Fruit fly (Drosophila melanogaster): Measurements from ENCODE around the gene sens-2.
A peak's percentile ranks its signal among the peaks of the same experiment; 100 is the strongest.

Gene sens-2

DNA sequence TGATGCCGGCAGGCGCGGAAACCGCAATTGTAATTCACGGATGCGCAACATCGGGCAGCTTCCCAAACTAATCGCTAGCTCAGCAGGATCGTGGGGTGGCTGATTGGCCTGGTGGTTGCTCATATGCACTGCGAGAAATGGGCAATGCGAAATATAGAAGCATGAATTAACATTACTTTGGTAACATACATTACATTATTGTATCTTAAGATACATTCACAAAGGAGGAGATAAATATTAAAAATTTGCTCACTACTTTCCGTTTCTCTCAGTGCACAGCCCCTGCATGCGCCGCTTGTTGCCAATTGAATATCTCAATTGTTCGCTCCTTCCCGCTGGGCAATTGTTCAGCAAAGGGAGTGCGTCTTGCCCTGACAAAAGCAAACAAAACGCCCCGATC, 19.6 kb downstream of the sens-2 start (continued):
- TF ChIP-seq CG12299 (tag; optimal IDR thresholded peaks at IDR 0.05): peak; percentile 27
- peak; percentile 74 for TF ChIP-seq CG12391 (tag; optimal IDR thresholded peaks at IDR 0.05)
- no peak for TF ChIP-seq Hmx (GFP tag; optimal IDR thresholded peaks at IDR 0.05)
- TF ChIP-seq D (optimal IDR thresholded peaks at IDR 0.05): no peak
- peak; percentile 93 for TF ChIP-seq D (GFP tag; optimal IDR thresholded peaks at IDR 0.05)
- TF ChIP-seq Gug (GFP tag; IDR thresholded peaks at IDR 0.05): peak; percentile 60; the same call in 2 of the 4 replicates
- no peak for TF ChIP-seq Adf1 (GFP tag; IDR thresholded peaks at IDR 0.05)
- no peak for TF ChIP-seq nom (GFP tag; optimal IDR thresholded peaks at IDR 0.05)
- TF ChIP-seq CG11085 (GFP tag; IDR thresholded peaks at IDR 0.05): 0 out of 2 replicates have a peak, but pooled peaks have one; percentile 15
- TF ChIP-seq btn (GFP tag; optimal IDR thresholded peaks at IDR 0.05): peak; percentile 63
- peak in 1 of 2 experiments; percentile 29 for TF ChIP-seq tll (GFP tag; optimal IDR thresholded peaks at IDR 0.05)
- TF ChIP-seq CG11456 (GFP tag; IDR thresholded peaks at IDR 0.05): peak; percentile 62; the same call in 1 of the 3 replicates
- peak; percentile 65 for TF ChIP-seq CG3407 (GFP tag; optimal IDR thresholded peaks at IDR 0.05)
- peak; percentile 55 for TF ChIP-seq CG5180 (GFP tag; optimal IDR thresholded peaks at IDR 0.05)
- no peak for TF ChIP-seq CG1832 (GFP tag; optimal IDR thresholded peaks at IDR 0.05)
- TF ChIP-seq CG13775 (GFP tag; optimal IDR thresholded peaks at IDR 0.05): peak; percentile 63
- TF ChIP-seq NK7.1 (GFP tag; optimal IDR thresholded peaks at IDR 0.05): peak; percentile 11
- no peak for TF ChIP-seq hb (GFP tag; IDR thresholded peaks at IDR 0.05; ENCODE audit: partially characterized antibody)
- no peak for TF ChIP-seq CG6791 (GFP tag; IDR thresholded peaks at IDR 0.05; ENCODE audit: partially characterized antibody)
- TF ChIP-seq Sox102F (GFP tag; optimal IDR thresholded peaks at IDR 0.05): peak; percentile 66
- no peak for TF ChIP-seq Hr39 (optimal IDR thresholded peaks at IDR 0.05)
- peak; percentile 60; the same call in 2 of the 3 replicates for TF ChIP-seq tgo (GFP tag; IDR thresholded peaks at IDR 0.05)
- TF ChIP-seq CG7556 (GFP tag; optimal IDR thresholded peaks at IDR 0.05): peak; percentile 76
- TF ChIP-seq CG16815 (GFP tag; optimal IDR thresholded peaks at IDR 0.05): peak; percentile 80
- TF ChIP-seq Max (GFP tag; optimal IDR thresholded peaks at IDR 0.05): peak; percentile 48
- no peak for TF ChIP-seq ftz-f1 (GFP tag; optimal IDR thresholded peaks at IDR 0.05)
- peak; percentile 77 for TF ChIP-seq CG32772 (GFP tag; IDR thresholded peaks at IDR 0.05)
- peak; percentile 61 for TF ChIP-seq Usf (GFP tag; optimal IDR thresholded peaks at IDR 0.05)
- TF ChIP-seq Nf-YC (tag; optimal IDR thresholded peaks at IDR 0.05): peak; percentile 64
- TF ChIP-seq CrebB (tag; optimal IDR thresholded peaks at IDR 0.05): peak; percentile 18
- TF ChIP-seq inv (GFP tag; IDR thresholded peaks at IDR 0.05; ENCODE audit: partially characterized antibody): no peak
- TF ChIP-seq sisA (GFP tag; IDR thresholded peaks at IDR 0.05): peak; percentile 71
- no peak for TF ChIP-seq CG43689 (GFP tag; IDR thresholded peaks at IDR 0.05)
- TF ChIP-seq CG6854 (GFP tag; optimal IDR thresholded peaks at IDR 0.05): no peak
- peak; percentile 67 for TF ChIP-seq az2 (GFP tag; optimal IDR thresholded peaks at IDR 0.05)
- peak; percentile 81 for TF ChIP-seq onecut (GFP tag; IDR thresholded peaks at IDR 0.05)
- TF ChIP-seq dmrt99B (tag; optimal IDR thresholded peaks at IDR 0.05): peak; percentile 77
- no peak for TF ChIP-seq prd (optimal IDR thresholded peaks at IDR 0.05)
- TF ChIP-seq prd (GFP tag; IDR thresholded peaks at IDR 0.05): peak; percentile 95
- peak; percentile 75 for TF ChIP-seq gcm (GFP tag; optimal IDR thresholded peaks at IDR 0.05)
- TF ChIP-seq CG33557 (GFP tag; optimal IDR thresholded peaks at IDR 0.05): peak; percentile 87
- peak; percentile 81 for TF ChIP-seq Rx (GFP tag; IDR thresholded peaks at IDR 0.05)
- peak; percentile 68 for TF ChIP-seq CG1602 (GFP tag; optimal IDR thresholded peaks at IDR 0.05)
- peak; percentile 41 for TF ChIP-seq Elba2 (GFP tag; optimal IDR thresholded peaks at IDR 0.05)
- TF ChIP-seq Scr (GFP tag; IDR thresholded peaks at IDR 0.05; ENCODE audit: partially characterized antibody): no peak
- TF ChIP-seq CG4617 (GFP tag; optimal IDR thresholded peaks at IDR 0.05; ENCODE audit: borderline replicate concordance): peak; percentile 16
- TF ChIP-seq Chrac-16 (GFP tag; optimal IDR thresholded peaks at IDR 0.05): peak; percentile 71
- TF ChIP-seq CG10267 (tag; optimal IDR thresholded peaks at IDR 0.05): peak; percentile 75
- TF ChIP-seq odd (GFP tag; optimal IDR thresholded peaks at IDR 0.05): peak; percentile 38
- peak; percentile 19 for TF ChIP-seq wek (GFP tag; optimal IDR thresholded peaks at IDR 0.05)
- peak; percentile 61 for TF ChIP-seq Sox100B (GFP tag; optimal IDR thresholded peaks at IDR 0.05)

Data from whole organism, embryonic.